Worm (Caenorhabditis elegans) whole organism, L3 larva: ENCODE results near the gene F59A1.11.

Source experiments
- R02D3.7 ChIP-seq: fragments of 150-350 bp; optimal IDR thresholded peaks from 2 replicates; lab custom pipeline; 2014; ENCODE audit warnings: missing biosample characterization, missing genetic modification characterization
- ZK546.5 ChIP-seq: sonication (generic microtip); optimal IDR thresholded peaks from 2 replicates; lab custom pipeline; 2017; ENCODE audit warnings: missing biosample characterization, missing genetic modification characterization
- aly-2 ChIP-seq: fragments of 150-350 bp; optimal IDR thresholded peaks from 2 replicates; lab custom pipeline; 2014; ENCODE audit warnings: missing biosample characterization, missing genetic modification characterization
- ceh-16 ChIP-seq: sonication (generic microtip); optimal IDR thresholded peaks from 2 replicates; lab custom pipeline; 2017; ENCODE audit warnings: missing biosample characterization, missing genetic modification characterization
- ceh-28 ChIP-seq: fragments of 150-350 bp; optimal IDR thresholded peaks from 2 replicates; lab custom pipeline; 2014; ENCODE audit warnings: missing biosample characterization, missing genetic modification reagents, missing genetic modification characterization
- ceh-82 ChIP-seq: fragments of 150-350 bp; optimal IDR thresholded peaks from 2 replicates; lab custom pipeline; 2014; ENCODE audit warnings: missing biosample characterization, missing genetic modification characterization
- ceh-9 ChIP-seq: sonication (generic microtip); optimal IDR thresholded peaks from 2 replicates; lab custom pipeline; 2018; ENCODE audit warnings: missing biosample characterization, missing genetic modification characterization
- daf-12 ChIP-seq: fragments of 150-350 bp; optimal IDR thresholded peaks from 2 replicates; lab custom pipeline; 2014; ENCODE audit warnings: missing biosample characterization, missing genetic modification reagents, missing genetic modification characterization
- elt-1 ChIP-seq: fragments of 150-350 bp; optimal IDR thresholded peaks from 2 replicates; lab custom pipeline; 2014; ENCODE audit warnings: missing biosample characterization, missing genetic modification characterization
- elt-2 ChIP-seq: sonication (generic microtip); optimal IDR thresholded peaks from 2 replicates; lab custom pipeline; 2016; ENCODE audit warnings: missing genetic modification reagents, mild to moderate bottlenecking, missing genetic modification characterization, missing compliant biosample characterization
- elt-3 ChIP-seq, 3 experiments: fragments of 150-350 bp in 1 of 3; sonication (generic microtip) in 2 of 3; optimal IDR thresholded peaks; 2 replicates in 2 of 3; 4 replicates in 1 of 3; lab custom pipeline; 2014 to 2017; ENCODE audit warnings: missing biosample characterization in 3 of 3, missing genetic modification characterization in 3 of 3
- eor-1 ChIP-seq, 2 experiments: fragments of 150-350 bp; optimal IDR thresholded peaks; 2 replicates each; lab custom pipeline; 2014 to 2018; ENCODE audit warnings: missing biosample characterization in 2 of 2, missing genetic modification characterization in 2 of 2
- fkh-10 ChIP-seq: sonication (generic microtip); optimal IDR thresholded peaks from 2 replicates; lab custom pipeline; 2017; ENCODE audit warnings: missing biosample characterization, missing genetic modification reagents, missing genetic modification characterization
- fkh-2 ChIP-seq: fragments of 150-350 bp; optimal IDR thresholded peaks from 2 replicates; lab custom pipeline; 2014; ENCODE audit warnings: missing biosample characterization, missing genetic modification reagents, missing genetic modification characterization
- fos-1 ChIP-seq: fragments of 150-350 bp; optimal IDR thresholded peaks from 2 replicates; lab custom pipeline; 2014; ENCODE audit warnings: missing biosample characterization, missing genetic modification characterization
- hmg-11 ChIP-seq: sonication (generic microtip); optimal IDR thresholded peaks from 2 replicates; lab custom pipeline; 2016; ENCODE audit warnings: missing genetic modification characterization, missing compliant biosample characterization
- jun-1 ChIP-seq: fragments of 150-350 bp; optimal IDR thresholded peaks from 2 replicates; lab custom pipeline; 2014; ENCODE audit warnings: missing biosample characterization, missing genetic modification reagents, missing genetic modification characterization
- lin-15B ChIP-seq: fragments of 150-350 bp; optimal IDR thresholded peaks from 2 replicates; lab custom pipeline; 2014; ENCODE audit warnings: missing biosample characterization, missing genetic modification characterization
- lin-39 ChIP-seq: fragments of 150-350 bp; optimal IDR thresholded peaks from 2 replicates; lab custom pipeline; 2018; ENCODE audit warnings: missing biosample characterization, missing genetic modification reagents, missing genetic modification characterization
- mdl-1 ChIP-seq: fragments of 150-350 bp; optimal IDR thresholded peaks from 2 replicates; lab custom pipeline; 2014; ENCODE audit warnings: missing biosample characterization, missing genetic modification characterization
- mml-1 ChIP-seq: fragments of 150-350 bp; sonication (generic microtip); optimal IDR thresholded peaks from 3 replicates; lab custom pipeline; 2014; ENCODE audit warnings: missing biosample characterization, missing genetic modification characterization
- nhr-11 ChIP-seq: fragments of 150-350 bp; optimal IDR thresholded peaks from 2 replicates; lab custom pipeline; 2014; ENCODE audit warnings: missing biosample characterization, missing genetic modification characterization
- nhr-23 ChIP-seq: fragments of 150-350 bp; optimal IDR thresholded peaks from 2 replicates; lab custom pipeline; 2014; ENCODE audit warnings: missing biosample characterization, missing genetic modification reagents, missing genetic modification characterization
- nhr-237 ChIP-seq: fragments of 150-350 bp; optimal IDR thresholded peaks from 2 replicates; lab custom pipeline; 2014; ENCODE audit warnings: missing biosample characterization, missing genetic modification characterization
- nhr-25 ChIP-seq: sonication (generic microtip); optimal IDR thresholded peaks from 2 replicates; lab custom pipeline; 2017; ENCODE audit warnings: missing biosample characterization, missing genetic modification characterization
- nhr-43 ChIP-seq: sonication (generic microtip); optimal IDR thresholded peaks from 2 replicates; lab custom pipeline; 2016; ENCODE audit warnings: mild to moderate bottlenecking, missing genetic modification characterization, missing compliant biosample characterization; ENCODE audit not compliant: poor library complexity, severe bottlenecking
- nhr-77 ChIP-seq: fragments of 150-350 bp; optimal IDR thresholded peaks from 2 replicates; lab custom pipeline; 2014; ENCODE audit warnings: missing biosample characterization, missing genetic modification characterization
- pha-4 ChIP-seq: fragments of 150-350 bp; optimal IDR thresholded peaks from 2 replicates; lab custom pipeline; 2014; ENCODE audit warnings: missing biosample characterization, missing genetic modification reagents, missing genetic modification characterization
- pqm-1 ChIP-seq: fragments of 150-350 bp; optimal IDR thresholded peaks from 2 replicates; lab custom pipeline; 2017; ENCODE audit warnings: missing biosample characterization, missing genetic modification characterization, inconsistent platforms
- sea-2 ChIP-seq: fragments of 150-350 bp; sonication (generic microtip); optimal IDR thresholded peaks from 4 replicates; lab custom pipeline; 2014; ENCODE audit warnings: missing biosample characterization, missing genetic modification reagents, missing genetic modification characterization
- skn-1 ChIP-seq: fragments of 150-350 bp; optimal IDR thresholded peaks from 2 replicates; lab custom pipeline; 2014; ENCODE audit warnings: missing biosample characterization, missing genetic modification characterization
- unc-39 ChIP-seq: sonication (generic microtip); optimal IDR thresholded peaks from 4 replicates; lab custom pipeline; 2017; ENCODE audit warnings: missing biosample characterization, missing genetic modification characterization
- zag-1 ChIP-seq: fragments of 150-350 bp; optimal IDR thresholded peaks from 2 replicates; lab custom pipeline; 2014; ENCODE audit warnings: missing biosample characterization, missing genetic modification characterization
- ztf-4 ChIP-seq: fragments of 150-350 bp; optimal IDR thresholded peaks from 2 replicates; lab custom pipeline; 2014; ENCODE audit warnings: missing biosample characterization, missing genetic modification characterization

Gene F59A1.11

ce11 chrV:17665906-17666305, at the start of gene F59A1.11:
TSS of gene F59A1.11 (minus strand) at chrV:17666006.
- TF ChIP-seq mdl-1 (tag; lab: Kevin White, UChicago) (no peak), ceh-16 (tag; lab: Kevin White, UChicago) (no peak), elt-2 (no peak), zag-1 (no peak), unc-39 (tag; lab: Kevin White, UChicago) (no peak), nhr-23 (no peak), nhr-237 (tag; lab: Kevin White, UChicago) (no peak), fkh-2 (tag; lab: Kevin White, UChicago) (no peak), elt-3 (tag; optimal IDR thresholded peaks at IDR 0.05; lab: Kevin White, UChicago) (no peak), daf-12 (tag; lab: Kevin White, UChicago) (no peak), jun-1 (tag; lab: Kevin White, UChicago) (no peak), elt-1 (no peak)

ce11 chrV:17714330-17714729, 48.5 kb upstream of the F59A1.11 start, which contains the start of gene twk-33:
TSS of gene twk-33 (minus strand) at chrV:17714377.
- TF ChIP-seq lin-39 (tag; lab: Kevin White, UChicago) (no peak), lin-15B (no peak), elt-2 (peak; percentile 97), ceh-82 (tag; lab: Kevin White, UChicago) (no peak), mml-1 (tag; lab: Kevin White, UChicago) (no peak), pqm-1 (tag; lab: Kevin White, UChicago) (peak; percentile 91)

ce11 chrV:17712349-17712748, 46.5 kb upstream of the F59A1.11 start:
- TF ChIP-seq R02D3.7 (tag; lab: Kevin White, UChicago) (no peak), sea-2 (no peak), nhr-25 (no peak), eor-1 (tag; optimal IDR thresholded peaks at IDR 0.05; lab: Kevin White, UChicago) (no peak), elt-2 (no peak)
- TF ChIP-seq, all 47 proteins: peak for 0

ce11 chrV:17707022-17707421, 41.2 kb upstream of the F59A1.11 start, which contains the start of gene srh-31:
TSS of gene srh-31 (plus strand) at chrV:17707322.
- TF ChIP-seq hmg-11 (tag; lab: Kevin White, UChicago) (no peak), ceh-9 (tag; lab: Kevin White, UChicago) (no peak), fos-1 (tag; lab: Kevin White, UChicago) (no peak), nhr-43 (tag; lab: Kevin White, UChicago) (no peak)
- TF ChIP-seq, all 47 proteins: peak for 0

- TF ChIP-seq elt-3 (tag; optimal IDR thresholded peaks at IDR 0.05; lab: Kevin White, UChicago) (no peak), jun-1 (tag; lab: Kevin White, UChicago) (no peak), ZK546.5 (tag; lab: Kevin White, UChicago) (no peak), pqm-1 (tag; lab: Kevin White, UChicago) (no peak), elt-1 (no peak), fkh-10 (GFP tag; lab: Kevin White, UChicago) (no peak), nhr-11 (no peak), ztf-4 (tag; lab: Kevin White, UChicago) (no peak), pha-4 (tag; lab: Kevin White, UChicago) (no peak)
These were observed 40.5 kb upstream of the F59A1.11 start for ce11 chrV:17706217-17706806.

ce11 chrV:17705814-17706213, 40.0 kb upstream of the F59A1.11 start, which contains the start of gene W06D12.6:
TSS of gene W06D12.6 (plus strand) at chrV:17706114.
- TF ChIP-seq elt-1 (no peak), sea-2 (no peak), lin-39 (tag; lab: Kevin White, UChicago) (no peak), skn-1 (tag; lab: Kevin White, UChicago) (no peak), zag-1 (no peak), nhr-11 (no peak), pha-4 (tag; lab: Kevin White, UChicago) (no peak), unc-39 (tag; lab: Kevin White, UChicago) (no peak), ztf-4 (tag; lab: Kevin White, UChicago) (no peak), ceh-16 (tag; lab: Kevin White, UChicago) (no peak), ceh-9 (tag; lab: Kevin White, UChicago) (no peak), ceh-28 (no peak), nhr-23 (no peak), fkh-2 (tag; lab: Kevin White, UChicago) (no peak), aly-2 (tag; lab: Kevin White, UChicago) (no peak), nhr-77 (tag; lab: Kevin White, UChicago) (no peak)
- TF ChIP-seq, all 47 proteins: peak for 0
